Worm (Caenorhabditis elegans) whole organism, L1 larva: ENCODE measurements around the gene pdf-1.

Source experiments
- fkh-10 ChIP-seq: sonication (generic microtip); optimal IDR thresholded peaks from 2 replicates; lab custom pipeline; 2017; ENCODE audit warnings: missing biosample characterization, missing genetic modification reagents, missing genetic modification characterization
- lin-39 ChIP-seq: fragments of 150-350 bp; optimal IDR thresholded peaks from 2 replicates; lab custom pipeline; 2014; ENCODE audit warnings: missing biosample characterization, missing genetic modification reagents, missing genetic modification characterization
- mdl-1 ChIP-seq, 2 experiments: fragments of 150-350 bp; optimal IDR thresholded peaks; 2 replicates each; lab custom pipeline; 2014 to 2017; ENCODE audit warnings: missing biosample characterization in 2 of 2, missing genetic modification characterization in 2 of 2, inconsistent platforms in 1 of 2
- nhr-19 ChIP-seq: fragments of 200-800 bp; sonication (Bioruptor generic); conservative IDR thresholded peaks from 2 replicates; pipeline ENCODE4 v1.3.6; 2022; ENCODE audit warnings: missing genetic modification characterization, missing compliant biosample characterization

DNA sequence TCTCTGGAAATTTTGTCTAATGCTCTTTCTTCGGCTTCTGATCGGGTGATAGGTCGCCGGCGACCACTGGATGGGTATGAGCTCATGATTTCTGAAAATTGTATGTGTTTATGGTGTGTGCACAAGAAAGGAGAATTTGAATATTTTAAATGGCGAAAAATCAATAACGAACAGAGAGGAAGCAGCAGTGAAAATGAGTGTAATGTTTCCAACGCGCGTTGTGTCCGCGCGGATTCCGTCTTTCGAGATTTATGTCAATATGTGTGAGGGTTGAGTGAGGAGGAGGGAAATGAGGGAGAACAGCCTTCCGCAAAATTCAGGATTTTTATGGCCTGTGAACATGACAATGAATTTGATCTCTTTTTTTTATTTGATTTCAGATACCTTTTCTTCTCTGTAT, 16.4 kb upstream of the pdf-1 start, which contains the start of gene flap-1:
- TF ChIP-seq nhr-19 (GFP tag; lab: Robert Waterston, UW) (no peak), lin-39 (tag; lab: Kevin White, UChicago) (no peak), fkh-10 (GFP tag; lab: Kevin White, UChicago) (no peak), mdl-1 (tag; optimal IDR thresholded peaks at IDR 0.05; lab: Kevin White, UChicago) (no peak)
